Worm (Caenorhabditis elegans) whole organism, L2 larva: Measurements from ENCODE around the gene spe-44.

Source experiments
- F13H6.1 ChIP-seq: sonication (generic microtip); optimal IDR thresholded peaks from 2 replicates; lab custom pipeline; 2016; ENCODE audit warnings: missing genetic modification characterization, missing compliant biosample characterization
- R02D3.7 ChIP-seq: fragments of 150-350 bp; optimal IDR thresholded peaks from 2 replicates; lab custom pipeline; 2014; ENCODE audit warnings: missing biosample characterization, missing genetic modification characterization
- aly-2 ChIP-seq: fragments of 150-350 bp; optimal IDR thresholded peaks from 2 replicates; lab custom pipeline; 2014; ENCODE audit warnings: missing biosample characterization, missing genetic modification characterization
- ama-1 ChIP-seq: fragments of 150-350 bp; optimal IDR thresholded peaks from 2 replicates; lab custom pipeline; 2018; ENCODE audit warnings: inconsistent platforms
- blmp-1 ChIP-seq: sonication (generic microtip); optimal IDR thresholded peaks from 2 replicates; lab custom pipeline; 2017; ENCODE audit warnings: missing genetic modification characterization, mild to moderate bottlenecking, missing compliant biosample characterization, antibody characterized with exemption, moderate library complexity; ENCODE audit not compliant: insufficient read depth
- ceh-82 ChIP-seq: fragments of 150-350 bp; optimal IDR thresholded peaks from 2 replicates; lab custom pipeline; 2014; ENCODE audit warnings: missing biosample characterization, missing genetic modification characterization
- elt-3 ChIP-seq: sonication (generic microtip); optimal IDR thresholded peaks from 2 replicates; lab custom pipeline; 2017; ENCODE audit warnings: missing biosample characterization, missing genetic modification characterization
- mdl-1 ChIP-seq, 2 experiments: fragments of 150-350 bp in 1 of 2; sonication (generic microtip) in 1 of 2; optimal IDR thresholded peaks; 2 replicates each; lab custom pipeline; 2017; ENCODE audit warnings: missing biosample characterization in 2 of 2, missing genetic modification characterization in 2 of 2
- nhr-11 ChIP-seq: fragments of 150-350 bp; optimal IDR thresholded peaks from 2 replicates; lab custom pipeline; 2014; ENCODE audit warnings: missing biosample characterization, missing genetic modification characterization
- nhr-25 ChIP-seq: fragments of 150-350 bp; sonication (generic microtip); optimal IDR thresholded peaks from 3 replicates; lab custom pipeline; 2014; ENCODE audit warnings: missing biosample characterization, missing genetic modification characterization
- nhr-77 ChIP-seq: fragments of 150-350 bp; optimal IDR thresholded peaks from 2 replicates; lab custom pipeline; 2014; ENCODE audit warnings: missing biosample characterization, missing genetic modification characterization
- peb-1 ChIP-seq: fragments of 150-350 bp; optimal IDR thresholded peaks from 2 replicates; lab custom pipeline; 2014; ENCODE audit warnings: missing biosample characterization, missing genetic modification characterization
- skn-1 ChIP-seq: sonication (generic microtip); optimal IDR thresholded peaks from 2 replicates; lab custom pipeline; 2017; ENCODE audit warnings: missing biosample characterization, missing genetic modification characterization

- TF ChIP-seq R02D3.7 (tag; lab: Kevin White, UChicago): no peak
- TF ChIP-seq blmp-1 (tag; lab: Kevin White, UChicago): no peak
- TF ChIP-seq nhr-25 (tag; lab: Kevin White, UChicago): no peak
- no peak for TF ChIP-seq ama-1 (lab: Kevin White, UChicago)
- no peak for TF ChIP-seq peb-1 (tag; lab: Kevin White, UChicago)
- TF ChIP-seq aly-2 (tag; lab: Kevin White, UChicago): no peak
- no peak for TF ChIP-seq skn-1
- no peak for TF ChIP-seq mdl-1 (tag; optimal IDR thresholded peaks at IDR 0.05; lab: Kevin White, UChicago)
- no peak for TF ChIP-seq elt-3 (tag; lab: Kevin White, UChicago)
- TF ChIP-seq nhr-77 (tag; lab: Kevin White, UChicago): no peak
- no peak for TF ChIP-seq ceh-82 (tag; lab: Kevin White, UChicago)
- TF ChIP-seq nhr-11 (tag; lab: Kevin White, UChicago): no peak
- no peak for TF ChIP-seq F13H6.1
These were observed 37.2 kb downstream of the spe-44 start for ce11 chrIV:12416629-12417404.
